Worm (Caenorhabditis elegans) whole organism, young adult: Measurements from ENCODE around the gene F38H4.6.

ENCODE experiments used
- B0261.1 ChIP-seq: sonication (generic microtip); optimal IDR thresholded peaks from 2 replicates; lab custom pipeline; 2016; ENCODE audit warnings: mild to moderate bottlenecking, missing genetic modification characterization, moderate library complexity, missing compliant biosample characterization
- C06A6.2 ChIP-seq: fragments of 200-800 bp; sonication (Bioruptor generic); conservative IDR thresholded peaks from 2 replicates; pipeline ENCODE4 v1.3.6; 2022; ENCODE audit warnings: missing genetic modification characterization, missing compliant biosample characterization
- D2030.7 ChIP-seq: fragments of 200-800 bp; sonication (Bioruptor generic); IDR thresholded peaks from 2 replicates; pipeline ENCODE4 v1.3.6; 2022; ENCODE audit warnings: missing genetic modification reagents, missing genetic modification characterization, missing compliant biosample characterization
- F33H1.4 ChIP-seq: fragments of 200-800 bp; sonication (Bioruptor generic); IDR thresholded peaks from 2 replicates; pipeline ENCODE4 v1.3.6; 2022; ENCODE audit warnings: missing genetic modification reagents, missing genetic modification characterization, missing compliant biosample characterization
- F49E8.2 ChIP-seq: sonication (generic microtip); optimal IDR thresholded peaks from 3 replicates; lab custom pipeline; 2017; ENCODE audit warnings: missing genetic modification characterization, mild to moderate bottlenecking, missing compliant biosample characterization, antibody characterized with exemption, moderate library complexity; ENCODE audit not compliant: insufficient read depth
- F57A8.1 ChIP-seq: fragments of 200-800 bp; sonication (Bioruptor generic); optimal IDR thresholded peaks from 2 replicates; lab custom pipeline; 2018; ENCODE audit warnings: mild to moderate bottlenecking, missing genetic modification characterization, moderate library complexity, missing compliant biosample characterization
- K11D2.4 ChIP-seq: fragments of 200-800 bp; sonication (Bioruptor generic); IDR thresholded peaks from 2 replicates; pipeline ENCODE4 v1.3.6; 2022; ENCODE audit warnings: missing genetic modification reagents, missing genetic modification characterization, missing compliant biosample characterization
- K12H6.12 ChIP-seq: fragments of 200-800 bp; sonication (Bioruptor generic); optimal IDR thresholded peaks from 2 replicates; lab custom pipeline; 2018; ENCODE audit warnings: mild to moderate bottlenecking, missing genetic modification characterization, missing compliant biosample characterization
- T26A5.8 ChIP-seq: sonication (generic microtip); optimal IDR thresholded peaks from 2 replicates; lab custom pipeline; 2016; ENCODE audit warnings: missing genetic modification characterization, missing compliant biosample characterization
- Y53G8AR.9 ChIP-seq: fragments of 200-800 bp; sonication (Bioruptor generic); conservative IDR thresholded peaks from 2 replicates; pipeline ENCODE4 v1.3.6; 2022; ENCODE audit warnings: missing genetic modification reagents, missing genetic modification characterization, missing compliant biosample characterization
- ZK185.1 ChIP-seq: sonication (generic microtip); optimal IDR thresholded peaks from 2 replicates; lab custom pipeline; 2016; ENCODE audit warnings: mild to moderate bottlenecking, missing genetic modification characterization, missing compliant biosample characterization; ENCODE audit not compliant: poor library complexity, severe bottlenecking
- akir-1 ChIP-seq: fragments of 200-800 bp; sonication (Bioruptor generic); optimal IDR thresholded peaks from 2 replicates; lab custom pipeline; 2018; ENCODE audit warnings: mild to moderate bottlenecking, missing genetic modification characterization, moderate library complexity, missing compliant biosample characterization
- aptf-2 ChIP-seq: fragments of 200-800 bp; sonication (Bioruptor generic); conservative IDR thresholded peaks from 2 replicates; pipeline ENCODE4 v1.3.6; 2022; ENCODE audit warnings: missing genetic modification reagents, missing genetic modification characterization, missing compliant biosample characterization
- aptf-3 ChIP-seq: fragments of 200-800 bp; sonication (Bioruptor generic); IDR thresholded peaks from 2 replicates; pipeline ENCODE4 v1.3.6; 2022; ENCODE audit warnings: missing genetic modification characterization, missing compliant biosample characterization
- atf-7 ChIP-seq: sonication (generic microtip); optimal IDR thresholded peaks from 2 replicates; lab custom pipeline; 2017; ENCODE audit warnings: mild to moderate bottlenecking, missing genetic modification characterization, missing compliant biosample characterization
- attf-3 ChIP-seq: fragments of 200-800 bp; sonication (Bioruptor generic); conservative IDR thresholded peaks from 2 replicates; pipeline ENCODE4 v1.3.6; 2022; ENCODE audit warnings: missing genetic modification reagents, missing genetic modification characterization, missing compliant biosample characterization
- attf-5 ChIP-seq: fragments of 200-800 bp; sonication (Bioruptor generic); optimal IDR thresholded peaks from 2 replicates; lab custom pipeline; 2018; ENCODE audit warnings: mild to moderate bottlenecking, missing genetic modification characterization, missing compliant biosample characterization
- bed-2 ChIP-seq: fragments of 200-800 bp; sonication (Bioruptor generic); IDR thresholded peaks from 2 replicates; pipeline ENCODE4 v1.3.6; 2022; ENCODE audit warnings: missing genetic modification reagents, missing genetic modification characterization, missing compliant biosample characterization
- cebp-1 ChIP-seq, 2 experiments: fragments of 200-800 bp in 1 of 2; sonication (Bioruptor generic) in 1 of 2; sonication (generic microtip) in 1 of 2; IDR thresholded peaks in 1 of 2; optimal IDR thresholded peaks in 1 of 2; 2 replicates each; pipeline versions ENCODE4 v1.3.6 to Lab custom; 2017 to 2022; ENCODE audit warnings: missing compliant biosample characterization in 2 of 2, missing genetic modification characterization in 2 of 2, mild to moderate bottlenecking in 1 of 2, missing genetic modification reagents in 1 of 2, moderate library complexity in 1 of 2
- ceh-58 ChIP-seq: fragments of 200-800 bp; sonication (Bioruptor generic); IDR thresholded peaks from 2 replicates; pipeline ENCODE4 v1.3.6; 2022; ENCODE audit warnings: missing genetic modification characterization, missing compliant biosample characterization
- chd-7 ChIP-seq: sonication (generic microtip); optimal IDR thresholded peaks from 2 replicates; lab custom pipeline; 2016; ENCODE audit warnings: mild to moderate bottlenecking, missing genetic modification characterization, moderate library complexity, missing compliant biosample characterization
- dox-1 ChIP-seq: fragments of 200-800 bp; sonication (Bioruptor generic); IDR thresholded peaks from 2 replicates; pipeline ENCODE4 v1.3.6; 2022; ENCODE audit warnings: missing genetic modification reagents, missing genetic modification characterization, missing compliant biosample characterization
- efl-1 ChIP-seq: fragments of 150-350 bp; optimal IDR thresholded peaks from 2 replicates; lab custom pipeline; 2014; ENCODE audit warnings: missing biosample characterization, missing genetic modification reagents, missing genetic modification characterization
- egl-18 ChIP-seq: fragments of 200-800 bp; sonication (Bioruptor generic); IDR thresholded peaks from 2 replicates; pipeline ENCODE4 v1.3.6; 2022; ENCODE audit warnings: missing genetic modification reagents, missing genetic modification characterization, missing compliant biosample characterization
- egrh-3 ChIP-seq: fragments of 200-800 bp; sonication (Bioruptor generic); IDR thresholded peaks from 2 replicates; pipeline ENCODE4 v1.3.6; 2022; ENCODE audit warnings: missing genetic modification reagents, missing genetic modification characterization, missing compliant biosample characterization
- ets-4 ChIP-seq: fragments of 200-800 bp; sonication (Bioruptor generic); optimal IDR thresholded peaks from 2 replicates; lab custom pipeline; 2018; ENCODE audit warnings: mild to moderate bottlenecking, missing genetic modification characterization, missing compliant biosample characterization
- fkh-3 ChIP-seq: sonication (generic microtip); optimal IDR thresholded peaks from 2 replicates; lab custom pipeline; 2016; ENCODE audit warnings: mild to moderate bottlenecking, missing genetic modification characterization, missing compliant biosample characterization
- hmg-1.2 ChIP-seq: fragments of 200-800 bp; sonication (Bioruptor generic); IDR thresholded peaks from 2 replicates; pipeline ENCODE4 v1.3.6; 2022; ENCODE audit warnings: missing genetic modification reagents, missing genetic modification characterization, missing compliant biosample characterization
- lin-40 ChIP-seq: sonication (generic microtip); optimal IDR thresholded peaks from 2 replicates; lab custom pipeline; 2016; ENCODE audit warnings: missing genetic modification characterization, mild to moderate bottlenecking, missing compliant biosample characterization, missing genotype, missing genetic modification reagents
- lsl-1 ChIP-seq: fragments of 200-800 bp; sonication (Bioruptor generic); optimal IDR thresholded peaks from 2 replicates; lab custom pipeline; 2018; ENCODE audit warnings: mild to moderate bottlenecking, missing genetic modification characterization, moderate library complexity, missing compliant biosample characterization
- madf-10 ChIP-seq: sonication (generic microtip); optimal IDR thresholded peaks from 2 replicates; lab custom pipeline; 2016; ENCODE audit warnings: mild to moderate bottlenecking, missing genetic modification characterization, missing compliant biosample characterization
- mcd-1 ChIP-seq: fragments of 200-800 bp; sonication (Bioruptor generic); IDR thresholded peaks from 2 replicates; pipeline ENCODE4 v1.3.6; 2022; ENCODE audit warnings: missing genetic modification reagents, missing genetic modification characterization, missing compliant biosample characterization
- nfya-2 ChIP-seq: fragments of 200-800 bp; sonication (Bioruptor generic); IDR thresholded peaks from 2 replicates; pipeline ENCODE4 v1.3.6; 2022; ENCODE audit warnings: missing genetic modification reagents, missing genetic modification characterization, missing compliant biosample characterization
- nhr-120 ChIP-seq: fragments of 200-800 bp; sonication (Bioruptor generic); IDR thresholded peaks from 2 replicates; pipeline ENCODE4 v1.3.6; 2022; ENCODE audit warnings: missing genetic modification characterization, missing compliant biosample characterization
- nhr-80 ChIP-seq: sonication (generic microtip); optimal IDR thresholded peaks from 2 replicates; lab custom pipeline; 2016; ENCODE audit warnings: missing genetic modification characterization, missing compliant biosample characterization
- pbrm-1 ChIP-seq: fragments of 200-800 bp; sonication (Bioruptor generic); IDR thresholded peaks from 2 replicates; pipeline ENCODE4 v1.3.6; 2022; ENCODE audit warnings: missing genetic modification reagents, missing genetic modification characterization, missing compliant biosample characterization
- rcor-1 ChIP-seq: fragments of 200-800 bp; sonication (Bioruptor generic); IDR thresholded peaks from 2 replicates; pipeline ENCODE4 v1.3.6; 2022; ENCODE audit warnings: missing genetic modification reagents, missing genetic modification characterization, missing compliant biosample characterization
- repo-1 ChIP-seq: sonication (generic microtip); optimal IDR thresholded peaks from 2 replicates; lab custom pipeline; 2017; ENCODE audit warnings: mild to moderate bottlenecking, missing genetic modification characterization, missing compliant biosample characterization
- sea-2 ChIP-seq: fragments of 200-800 bp; sonication (Bioruptor generic); IDR thresholded peaks from 2 replicates; pipeline ENCODE4 v1.3.6; 2022; ENCODE audit warnings: missing genetic modification characterization, missing compliant biosample characterization
- snpc-3.4 ChIP-seq: sonication (generic microtip); optimal IDR thresholded peaks from 2 replicates; lab custom pipeline; 2017; ENCODE audit warnings: missing genetic modification characterization, mild to moderate bottlenecking, missing compliant biosample characterization, antibody characterized with exemption, moderate library complexity, missing genotype, missing genetic modification reagents
- somi-1 ChIP-seq: fragments of 200-800 bp; sonication (Bioruptor generic); optimal IDR thresholded peaks from 2 replicates; lab custom pipeline; 2018; ENCODE audit warnings: mild to moderate bottlenecking, missing genetic modification characterization, missing compliant biosample characterization
- unc-130 ChIP-seq: sonication (generic microtip); optimal IDR thresholded peaks from 2 replicates; lab custom pipeline; 2016; ENCODE audit warnings: missing genetic modification reagents, missing genetic modification characterization, missing compliant biosample characterization
- xnd-1 ChIP-seq: sonication (generic microtip); optimal IDR thresholded peaks from 2 replicates; lab custom pipeline; 2016; ENCODE audit warnings: missing genotype, missing genetic modification reagents, missing genetic modification characterization, missing compliant biosample characterization
- zfh-2 ChIP-seq: fragments of 200-800 bp; sonication (Bioruptor generic); conservative IDR thresholded peaks from 2 replicates; pipeline ENCODE4 v1.3.6; 2022; ENCODE audit warnings: missing genetic modification reagents, missing genetic modification characterization, missing compliant biosample characterization
- zim-3 ChIP-seq: sonication (generic microtip); optimal IDR thresholded peaks from 2 replicates; lab custom pipeline; 2017; ENCODE audit warnings: mild to moderate bottlenecking, missing genetic modification characterization, moderate library complexity, missing compliant biosample characterization
- ztf-18 ChIP-seq: sonication (generic microtip); optimal IDR thresholded peaks from 2 replicates; lab custom pipeline; 2016; ENCODE audit warnings: missing genotype, mild to moderate bottlenecking, missing genetic modification characterization, missing compliant biosample characterization
- ztf-22 ChIP-seq: fragments of 200-800 bp; sonication (Bioruptor generic); optimal IDR thresholded peaks from 2 replicates; lab custom pipeline; 2018; ENCODE audit warnings: mild to moderate bottlenecking, missing genetic modification characterization, moderate library complexity, missing compliant biosample characterization
- ztf-26 ChIP-seq: sonication (generic microtip); optimal IDR thresholded peaks from 2 replicates; lab custom pipeline; 2017; ENCODE audit warnings: missing genetic modification characterization, missing compliant biosample characterization

Gene F38H4.6

DNA sequence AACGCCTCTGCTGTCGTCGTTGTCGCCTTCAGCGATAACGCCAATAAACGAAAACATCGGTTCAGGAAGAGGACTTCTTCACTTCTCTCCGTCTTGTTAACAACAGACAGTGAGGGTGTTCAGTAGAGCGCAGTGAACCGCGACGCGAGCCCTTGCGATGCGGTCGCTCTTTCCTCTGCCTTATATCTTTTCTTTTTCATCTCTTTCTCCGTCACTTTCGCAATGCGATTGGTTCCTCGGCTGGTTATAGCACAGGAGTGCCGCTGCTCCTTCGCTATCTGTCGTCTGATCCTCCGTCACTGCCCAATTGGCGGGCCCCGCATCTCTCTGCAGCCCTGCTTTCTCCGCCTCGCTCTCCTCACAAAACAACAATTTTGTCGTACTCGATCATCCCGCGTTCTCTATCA lies 9.5 kb upstream of the F38H4.6 start (continued):
- TF ChIP-seq ztf-22 (GFP tag; lab: Kevin White, UChicago), result no peak
- no peak for TF ChIP-seq fkh-3
- no peak for TF ChIP-seq attf-3
- TF ChIP-seq K12H6.12, result peak; percentile 86
- no peak for TF ChIP-seq F57A8.1 (GFP tag; lab: Kevin White, UChicago)
- no peak for TF ChIP-seq ets-4 (GFP tag; lab: Kevin White, UChicago)
- no peak for TF ChIP-seq efl-1
- TF ChIP-seq ztf-18 (tag; lab: Kevin White, UChicago), result peak; percentile 41
- TF ChIP-seq lsl-1, result no peak
- TF ChIP-seq unc-130 (GFP tag; lab: Kevin White, UChicago), result no peak
- TF ChIP-seq zim-3, result peak; percentile 56
- TF ChIP-seq chd-7 (tag; lab: Kevin White, UChicago), result peak; percentile 27
- TF ChIP-seq cebp-1 (GFP tag; IDR thresholded peaks at IDR 0.05; lab: Robert Waterston, UW), result peak; percentile 89
- peak; percentile 96 for TF ChIP-seq cebp-1 (tag; optimal IDR thresholded peaks at IDR 0.05; lab: Kevin White, UChicago)
- no peak for TF ChIP-seq xnd-1 (tag; lab: Kevin White, UChicago)
- TF ChIP-seq Y53G8AR.9 (GFP tag; lab: Robert Waterston, UW), result 0 out of 2 replicates have a peak, but pooled peaks have one; percentile 43
- TF ChIP-seq ceh-58 (GFP tag; lab: Robert Waterston, UW), result no peak
- peak; percentile 53 for TF ChIP-seq somi-1
- TF ChIP-seq pbrm-1, result 0 out of 2 replicates have a peak, but pooled peaks have one; percentile 5
- peak; percentile 78 for TF ChIP-seq mcd-1 (GFP tag; lab: Robert Waterston, UW)
- TF ChIP-seq ztf-26 (tag; lab: Kevin White, UChicago), result no peak
- TF ChIP-seq egl-18 (GFP tag; lab: Robert Waterston, UW), result 0 out of 2 replicates have a peak, but pooled peaks have one; percentile 25
- TF ChIP-seq nhr-120, result no peak
- TF ChIP-seq madf-10 (tag; lab: Kevin White, UChicago), result peak; percentile 23
- no peak for TF ChIP-seq akir-1 (GFP tag; lab: Kevin White, UChicago)
- TF ChIP-seq rcor-1, result peak; percentile 56; the same call in 1 of the 2 replicates
- TF ChIP-seq lin-40 (tag; lab: Kevin White, UChicago), result peak; percentile 51
- TF ChIP-seq nhr-80 (tag; lab: Kevin White, UChicago), result peak; percentile 57
- no peak for TF ChIP-seq C06A6.2 (GFP tag; lab: Robert Waterston, UW)
- peak; percentile 17 for TF ChIP-seq snpc-3.4 (tag; lab: Kevin White, UChicago)
- no peak for TF ChIP-seq D2030.7
- TF ChIP-seq zfh-2 (GFP tag; lab: Robert Waterston, UW), result peak; percentile 99
- TF ChIP-seq repo-1, result peak; percentile 25
- no peak for TF ChIP-seq ZK185.1 (tag; lab: Kevin White, UChicago)
- peak; percentile 85 for TF ChIP-seq dox-1 (GFP tag; lab: Robert Waterston, UW)
- TF ChIP-seq bed-2 (GFP tag; lab: Robert Waterston, UW), result no peak
- TF ChIP-seq B0261.1 (tag; lab: Kevin White, UChicago), result no peak
- peak; percentile 74 for TF ChIP-seq egrh-3 (GFP tag; lab: Robert Waterston, UW)
- no peak for TF ChIP-seq T26A5.8 (tag; lab: Kevin White, UChicago)
- peak; percentile 56; the same call in 1 of the 2 replicates for TF ChIP-seq hmg-1.2
- peak; percentile 88 for TF ChIP-seq attf-5 (GFP tag; lab: Kevin White, UChicago)
- no peak for TF ChIP-seq nfya-2 (GFP tag; lab: Robert Waterston, UW)
- peak; percentile 53 for TF ChIP-seq K11D2.4 (GFP tag; lab: Robert Waterston, UW)
- TF ChIP-seq atf-7 (tag; lab: Kevin White, UChicago), result peak; percentile 29
- no peak for TF ChIP-seq sea-2 (GFP tag; lab: Robert Waterston, UW)
- no peak for TF ChIP-seq aptf-2
- no peak for TF ChIP-seq F49E8.2 (tag; lab: Kevin White, UChicago)
- TF ChIP-seq aptf-3 (GFP tag; lab: Robert Waterston, UW), result no peak
- no peak for TF ChIP-seq F33H1.4
